Worm (Caenorhabditis elegans) whole organism, L3 larva: ENCODE measurements around the gene sod-5.
A peak's percentile ranks its signal among the peaks of the same experiment; 100 is the strongest.

Source experiments
- ceh-28 ChIP-seq: fragments of 150-350 bp; optimal IDR thresholded peaks from 2 replicates; lab custom pipeline; 2014; ENCODE audit warnings: missing biosample characterization, missing genetic modification reagents, missing genetic modification characterization
- fkh-10 ChIP-seq: sonication (generic microtip); optimal IDR thresholded peaks from 2 replicates; lab custom pipeline; 2017; ENCODE audit warnings: missing biosample characterization, missing genetic modification reagents, missing genetic modification characterization
- lsy-12 ChIP-seq: sonication (generic microtip); optimal IDR thresholded peaks from 2 replicates; lab custom pipeline; 2016; ENCODE audit warnings: mild to moderate bottlenecking, missing genetic modification characterization, missing compliant biosample characterization
- mml-1 ChIP-seq: fragments of 150-350 bp; sonication (generic microtip); optimal IDR thresholded peaks from 3 replicates; lab custom pipeline; 2014; ENCODE audit warnings: missing biosample characterization, missing genetic modification characterization
- nfya-1 ChIP-seq: sonication (generic microtip); optimal IDR thresholded peaks from 2 replicates; lab custom pipeline; 2017; ENCODE audit warnings: missing genetic modification characterization, mild to moderate bottlenecking, missing compliant biosample characterization, antibody characterized with exemption, moderate library complexity; ENCODE audit not compliant: insufficient read depth
- nhr-12 ChIP-seq: fragments of 150-350 bp; optimal IDR thresholded peaks from 2 replicates; lab custom pipeline; 2014; ENCODE audit warnings: missing biosample characterization, missing genetic modification characterization
- zag-1 ChIP-seq: fragments of 150-350 bp; optimal IDR thresholded peaks from 2 replicates; lab custom pipeline; 2014; ENCODE audit warnings: missing biosample characterization, missing genetic modification characterization

DNA sequence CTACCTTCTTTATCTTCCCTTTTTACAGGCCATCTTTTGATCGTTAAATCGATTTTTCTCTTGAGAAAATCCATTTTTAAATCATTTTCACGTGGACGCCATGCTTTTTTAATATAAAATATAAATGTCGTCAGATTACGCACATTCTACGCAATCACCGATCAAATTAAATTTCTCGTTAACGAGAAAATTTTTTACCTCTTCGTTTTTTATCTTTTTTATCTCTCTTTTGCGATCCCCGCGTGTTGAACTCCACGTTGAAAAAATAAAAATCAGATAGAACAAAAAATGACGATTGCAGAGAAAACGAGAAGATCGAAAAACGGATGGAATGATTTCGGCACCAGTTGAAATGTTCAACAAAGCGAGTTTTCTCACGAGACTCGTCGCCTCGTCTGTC, 2.5 kb downstream of the sod-5 start, which contains the start of gene bpnt-1:
- TF ChIP-seq zag-1 (tag; lab: Kevin White, UChicago): no peak
- TF ChIP-seq lsy-12 (tag; lab: Kevin White, UChicago): no peak
- peak; percentile 14 for TF ChIP-seq ceh-28 (tag; lab: Kevin White, UChicago)
- no peak for TF ChIP-seq nfya-1
- no peak for TF ChIP-seq fkh-10 (GFP tag; lab: Kevin White, UChicago)
- TF ChIP-seq mml-1 (tag; lab: Kevin White, UChicago): no peak
- no peak for TF ChIP-seq nhr-12 (tag; lab: Kevin White, UChicago)
